Worm (Caenorhabditis elegans): ENCODE results near the gene C44B7.7.
A peak's percentile ranks its signal among the peaks of the same experiment; 100 is the strongest.

C44B7.7 gene

DNA sequence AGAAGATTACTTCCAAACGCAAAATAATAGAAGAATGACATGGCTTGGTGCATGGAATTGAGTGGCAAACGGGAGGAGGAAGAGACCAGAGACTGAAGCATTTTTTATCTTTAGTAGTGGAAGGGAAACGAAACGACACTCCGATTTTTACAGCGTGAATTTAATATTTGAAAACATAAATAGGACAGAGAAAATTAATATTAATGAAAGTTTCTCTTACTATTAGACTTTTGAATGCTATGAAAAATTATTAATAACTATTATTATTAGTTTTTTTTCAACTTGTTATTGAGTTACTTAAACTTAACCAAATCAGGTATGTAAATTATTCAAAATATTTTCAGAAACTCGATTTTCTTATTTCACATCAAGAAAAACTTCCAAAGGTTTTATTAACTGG lies at the start of gene C44B7.7:
TSS of gene C44B7.7 (minus strand) at position 101 of the 400 bp plus-strand sequence.
- TF ChIP-seq snpc-4 (tag; optimal IDR thresholded peaks at IDR 0.05) (no peak), elt-3 (tag; optimal IDR thresholded peaks at IDR 0.05) (no peak), fkh-10 (GFP tag; optimal IDR thresholded peaks at IDR 0.05) (no peak)

DNA sequence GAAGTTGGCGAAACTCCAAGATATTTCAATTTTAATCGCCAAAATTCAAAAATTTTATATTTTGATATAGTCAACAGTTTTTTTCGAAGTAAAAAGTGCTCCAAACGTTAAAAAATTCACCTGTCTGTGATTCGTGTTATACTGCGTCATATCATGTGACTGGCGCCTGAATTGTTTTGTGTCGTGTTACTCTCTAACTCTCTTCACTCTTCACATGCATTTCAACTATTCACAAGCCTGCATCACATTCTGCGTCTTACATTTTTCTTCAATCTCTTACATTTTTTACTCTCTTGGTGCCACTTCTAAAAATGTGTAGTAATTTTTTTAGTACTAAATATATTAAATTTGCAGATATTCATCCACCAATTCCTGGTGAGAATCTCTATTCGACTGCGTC lies 48.4 kb upstream of the C44B7.7 start, which contains the start of gene flcn-1:
TSS of gene flcn-1 (plus strand) at position 348 of the 400 bp plus-strand sequence.
- TF ChIP-seq snpc-4 (tag; optimal IDR thresholded peaks at IDR 0.05) (peak; percentile 43), pqm-1 (tag; optimal IDR thresholded peaks at IDR 0.05) (peak; percentile 2), ztf-4 (tag; optimal IDR thresholded peaks at IDR 0.05) (no peak), pha-4 (tag; optimal IDR thresholded peaks at IDR 0.05) (peak; percentile 47), unc-62 (GFP tag; optimal IDR thresholded peaks at IDR 0.05) (no peak), hmg-11 (tag; optimal IDR thresholded peaks at IDR 0.05) (peak; percentile 64), ceh-16 (tag; optimal IDR thresholded peaks at IDR 0.05) (no peak), skn-1 (tag; optimal IDR thresholded peaks at IDR 0.05) (no peak), ceh-9 (tag; optimal IDR thresholded peaks at IDR 0.05) (no peak), elt-2 (tag; optimal IDR thresholded peaks at IDR 0.05) (peak; percentile 50), fkh-10 (GFP tag; optimal IDR thresholded peaks at IDR 0.05) (no peak), elt-1 (tag; optimal IDR thresholded peaks at IDR 0.05) (no peak), sea-2 (GFP tag; optimal IDR thresholded peaks at IDR 0.05) (no peak), nfya-1 (tag; optimal IDR thresholded peaks at IDR 0.05; ENCODE audit: insufficient read depth) (peak; percentile 57), lsy-12 (tag; optimal IDR thresholded peaks at IDR 0.05) (peak; percentile 3)

DNA sequence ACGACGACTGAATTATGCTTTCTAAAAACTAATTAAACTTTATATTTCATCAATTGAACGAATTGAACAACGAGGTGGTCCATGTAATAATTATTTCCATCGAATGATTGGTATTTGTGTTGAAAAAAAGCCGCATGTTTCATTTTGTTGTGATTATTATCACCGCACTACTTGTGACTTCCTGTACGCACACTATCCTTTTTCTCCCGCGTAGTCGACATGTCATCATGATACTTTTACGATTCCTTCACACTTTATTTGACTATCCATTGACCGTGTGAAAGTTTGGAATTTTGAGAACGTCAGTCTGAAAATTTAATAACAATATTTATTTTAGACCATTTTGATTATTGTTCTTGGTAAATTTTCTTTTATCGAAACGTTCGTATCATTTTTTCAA lies 47.6 kb upstream of the C44B7.7 start, which contains the start of gene F22D3.4:
TSS of gene F22D3.4 (minus strand) at position 1 of the 400 bp plus-strand sequence.
- no peak for TF ChIP-seq ztf-11 (tag; optimal IDR thresholded peaks at IDR 0.05)
- no peak for TF ChIP-seq nhr-43 (tag; optimal IDR thresholded peaks at IDR 0.05; ENCODE audit: poor library complexity, severe bottlenecking)
- TF ChIP-seq egl-27 (tag; optimal IDR thresholded peaks at IDR 0.05) = no peak
- no peak for TF ChIP-seq zag-1 (tag; optimal IDR thresholded peaks at IDR 0.05)
- no peak for TF ChIP-seq ZK546.5 (tag; optimal IDR thresholded peaks at IDR 0.05)
- no peak for TF ChIP-seq aly-2 (tag; optimal IDR thresholded peaks at IDR 0.05)
- peak; percentile 21 for TF ChIP-seq elt-2 (tag; optimal IDR thresholded peaks at IDR 0.05)
- no peak for TF ChIP-seq egl-5 (tag; optimal IDR thresholded peaks at IDR 0.05)

DNA sequence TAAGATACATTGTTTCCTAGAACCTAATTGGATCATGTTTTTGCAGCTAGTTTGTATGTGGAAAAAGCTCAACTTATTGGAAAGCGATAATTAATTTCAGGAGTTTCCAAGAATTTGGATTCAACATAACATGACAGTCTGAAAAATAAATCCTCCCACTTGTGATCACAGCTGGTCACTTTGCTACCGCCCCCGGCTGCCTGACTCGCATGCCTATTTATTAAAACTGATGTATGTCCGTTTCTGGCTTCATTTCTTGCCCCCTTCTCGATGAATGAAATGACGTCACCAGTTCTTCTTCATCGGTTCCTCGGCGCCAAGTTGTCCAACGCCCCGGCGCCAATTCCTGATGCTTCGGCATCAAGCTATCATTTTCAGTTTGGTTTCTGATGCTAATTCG lies 47.1 kb upstream of the C44B7.7 start:
- TF ChIP-seq fos-1 (tag; optimal IDR thresholded peaks at IDR 0.05) = no peak
- TF ChIP-seq aly-2 (tag; optimal IDR thresholded peaks at IDR 0.05) = no peak
- no peak for TF ChIP-seq nhr-23 (tag; optimal IDR thresholded peaks at IDR 0.05)
- no peak for TF ChIP-seq pha-4 (tag; optimal IDR thresholded peaks at IDR 0.05)
- no peak for TF ChIP-seq nhr-76 (tag; optimal IDR thresholded peaks at IDR 0.05)
- no peak for TF ChIP-seq egl-5 (tag; optimal IDR thresholded peaks at IDR 0.05)
- TF ChIP-seq R02D3.7 (tag; optimal IDR thresholded peaks at IDR 0.05) = no peak
- TF ChIP-seq ztf-11 (tag; optimal IDR thresholded peaks at IDR 0.05) = no peak
- TF ChIP-seq lsy-12 (tag; optimal IDR thresholded peaks at IDR 0.05) = no peak
- no peak for TF ChIP-seq eor-1 (tag; optimal IDR thresholded peaks at IDR 0.05)
- TF ChIP-seq lin-39 (tag; optimal IDR thresholded peaks at IDR 0.05) = no peak
- TF ChIP-seq nhr-77 (tag; optimal IDR thresholded peaks at IDR 0.05) = no peak
- TF ChIP-seq tbx-2 (tag; optimal IDR thresholded peaks at IDR 0.05) = no peak

DNA sequence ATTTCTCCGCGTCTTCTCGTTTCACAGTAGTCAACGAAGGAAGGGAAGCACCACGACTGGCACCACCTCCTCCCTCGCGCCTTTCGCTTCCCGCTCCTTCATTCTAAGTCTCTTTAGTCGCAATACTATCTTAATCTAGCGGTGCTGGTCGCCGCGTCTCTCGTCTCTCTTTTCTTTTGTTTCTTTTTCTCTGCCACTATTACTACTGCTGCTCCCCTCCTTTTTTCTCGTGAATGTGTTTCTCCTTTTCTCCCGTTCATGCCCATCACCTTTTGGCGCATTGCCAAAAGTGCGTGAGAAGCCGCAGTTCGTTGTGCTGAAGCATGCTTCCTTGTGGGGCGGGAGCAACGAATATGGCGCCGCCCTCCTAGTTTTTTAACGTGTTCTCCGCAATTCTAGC lies 46.5 kb upstream of the C44B7.7 start:
- peak; percentile 56 for TF ChIP-seq pqm-1 (tag; optimal IDR thresholded peaks at IDR 0.05)
- no peak for TF ChIP-seq nhr-77 (tag; optimal IDR thresholded peaks at IDR 0.05)
- no peak for TF ChIP-seq ceh-82 (tag; optimal IDR thresholded peaks at IDR 0.05)
- no peak for TF ChIP-seq nhr-11 (tag; optimal IDR thresholded peaks at IDR 0.05)
- no peak for TF ChIP-seq elt-1 (tag; optimal IDR thresholded peaks at IDR 0.05)
- TF ChIP-seq nhr-12 (tag; optimal IDR thresholded peaks at IDR 0.05) = no peak
- TF ChIP-seq elt-3 (tag; optimal IDR thresholded peaks at IDR 0.05) = no peak
- TF ChIP-seq zag-1 (tag; optimal IDR thresholded peaks at IDR 0.05) = no peak
- TF ChIP-seq nhr-28 (tag; optimal IDR thresholded peaks at IDR 0.05) = no peak
- no peak for TF ChIP-seq fkh-2 (tag; optimal IDR thresholded peaks at IDR 0.05)
- no peak for TF ChIP-seq ceh-9 (tag; optimal IDR thresholded peaks at IDR 0.05)
- TF ChIP-seq ZK546.5 (tag; optimal IDR thresholded peaks at IDR 0.05) = no peak
- TF ChIP-seq lin-15B (tag; optimal IDR thresholded peaks at IDR 0.05) = peak; percentile 38
- peak; percentile 79 for TF ChIP-seq nfya-1 (tag; optimal IDR thresholded peaks at IDR 0.05; ENCODE audit: insufficient read depth)
- TF ChIP-seq lsy-12 (tag; optimal IDR thresholded peaks at IDR 0.05) = peak; percentile 33
- no peak for TF ChIP-seq eor-1 (tag; optimal IDR thresholded peaks at IDR 0.05)
- peak; percentile 68 for TF ChIP-seq pha-4 (tag; optimal IDR thresholded peaks at IDR 0.05)
- peak; percentile 42 for TF ChIP-seq ceh-28 (tag; optimal IDR thresholded peaks at IDR 0.05)
- peak; percentile 88 for TF ChIP-seq jun-1 (tag; optimal IDR thresholded peaks at IDR 0.05)
- no peak for TF ChIP-seq mml-1 (tag; optimal IDR thresholded peaks at IDR 0.05)
- TF ChIP-seq R02D3.7 (tag; optimal IDR thresholded peaks at IDR 0.05) = peak; percentile 23
- TF ChIP-seq egl-5 (tag; optimal IDR thresholded peaks at IDR 0.05) = no peak
- no peak for TF ChIP-seq daf-12 (tag; optimal IDR thresholded peaks at IDR 0.05)
- no peak for TF ChIP-seq aly-2 (tag; optimal IDR thresholded peaks at IDR 0.05)
- TF ChIP-seq ztf-11 (tag; optimal IDR thresholded peaks at IDR 0.05) = no peak
- TF ChIP-seq tbx-2 (tag; optimal IDR thresholded peaks at IDR 0.05) = peak; percentile 48
- TF ChIP-seq egl-27 (tag; optimal IDR thresholded peaks at IDR 0.05) = peak; percentile 59
- peak; percentile 79 for TF ChIP-seq skn-1 (tag; optimal IDR thresholded peaks at IDR 0.05)
- TF ChIP-seq nhr-23 (tag; optimal IDR thresholded peaks at IDR 0.05) = peak; percentile 46
- peak; percentile 86 for TF ChIP-seq hmg-11 (tag; optimal IDR thresholded peaks at IDR 0.05)
- TF ChIP-seq unc-62 (GFP tag; optimal IDR thresholded peaks at IDR 0.05) = peak; percentile 6
- no peak for TF ChIP-seq sea-2 (GFP tag; optimal IDR thresholded peaks at IDR 0.05)
- no peak for TF ChIP-seq ceh-16 (tag; optimal IDR thresholded peaks at IDR 0.05)

Data from whole organism, L3 larva.